Worm (Caenorhabditis elegans) whole organism, early embryonic: ENCODE data around the gene npr-25.
"Not testable (repeated sequence)": the region's sequence is repeated elsewhere in the genome, so short reads cannot be mapped to it uniquely, and the experiment has no call there.

Experiments used
- B0310.2 ChIP-seq: sonication (generic microtip); optimal IDR thresholded peaks from 2 replicates; lab custom pipeline; 2016; ENCODE audit warnings: mild to moderate bottlenecking, missing genetic modification characterization, missing compliant biosample characterization
- F13C5.2 ChIP-seq: sonication (generic microtip); optimal IDR thresholded peaks from 2 replicates; lab custom pipeline; 2017; ENCODE audit warnings: mild to moderate bottlenecking, missing genetic modification characterization, inconsistent platforms, missing compliant biosample characterization
- aly-1 ChIP-seq: sonication (generic microtip); optimal IDR thresholded peaks from 2 replicates; lab custom pipeline; 2016; ENCODE audit warnings: missing genetic modification characterization, missing compliant biosample characterization
- ama-1 ChIP-seq: fragments of 150-350 bp; optimal IDR thresholded peaks from 2 replicates; lab custom pipeline; 2014
- ceh-13 ChIP-seq: fragments of 200-800 bp; sonication (Bioruptor generic); optimal IDR thresholded peaks from 2 replicates; lab custom pipeline; 2018; ENCODE audit warnings: mild to moderate bottlenecking, missing genetic modification characterization, missing compliant biosample characterization
- ceh-36 ChIP-seq: sonication (generic microtip); optimal IDR thresholded peaks from 2 replicates; lab custom pipeline; 2016; ENCODE audit warnings: missing genetic modification characterization, inconsistent platforms, missing compliant biosample characterization
- ets-7 ChIP-seq: sonication (generic microtip); optimal IDR thresholded peaks from 2 replicates; lab custom pipeline; 2016; ENCODE audit warnings: missing genotype, missing genetic modification characterization, missing compliant biosample characterization
- flt-1 ChIP-seq: fragments of 200-800 bp; sonication (Bioruptor generic); IDR thresholded peaks from 2 replicates; pipeline ENCODE4 v1.3.6; 2022; ENCODE audit warnings: missing genetic modification characterization, missing compliant biosample characterization
- hmbx-1 ChIP-seq: sonication (generic microtip); optimal IDR thresholded peaks from 2 replicates; lab custom pipeline; 2016; ENCODE audit warnings: mild to moderate bottlenecking, missing genetic modification characterization, missing compliant biosample characterization
- hmg-4 ChIP-seq: fragments of 200-800 bp; sonication (Bioruptor generic); optimal IDR thresholded peaks from 2 replicates; lab custom pipeline; 2018; ENCODE audit warnings: mild to moderate bottlenecking, missing genetic modification characterization, missing compliant biosample characterization
- hnd-1 ChIP-seq: sonication (generic microtip); optimal IDR thresholded peaks from 2 replicates; lab custom pipeline; 2016; ENCODE audit warnings: missing genetic modification characterization, missing compliant biosample characterization
- pes-1 ChIP-seq: fragments of 200-800 bp; sonication (Bioruptor generic); IDR thresholded peaks from 2 replicates; pipeline ENCODE4 v1.3.6; 2022; ENCODE audit warnings: missing genetic modification reagents, missing genetic modification characterization, missing compliant biosample characterization
- scrt-1 ChIP-seq: fragments of 200-800 bp; sonication (Bioruptor generic); IDR thresholded peaks from 2 replicates; pipeline ENCODE4 v1.3.6; 2022; ENCODE audit warnings: missing genetic modification characterization, missing compliant biosample characterization
- sea-1 ChIP-seq: fragments of 200-800 bp; sonication (Bioruptor generic); conservative IDR thresholded peaks from 2 replicates; pipeline ENCODE4 v1.3.6; 2022; ENCODE audit warnings: missing genetic modification characterization, missing compliant biosample characterization
- tbx-11 ChIP-seq: fragments of 200-800 bp; sonication (Bioruptor generic); IDR thresholded peaks from 2 replicates; pipeline ENCODE4 v1.3.6; 2022; ENCODE audit warnings: missing genetic modification characterization, missing compliant biosample characterization
- tbx-37 ChIP-seq: fragments of 200-800 bp; sonication (Bioruptor generic); conservative IDR thresholded peaks from 2 replicates; pipeline ENCODE4 v1.3.6; 2022; ENCODE audit warnings: missing genetic modification reagents, missing genetic modification characterization, missing compliant biosample characterization
- tra-4 ChIP-seq: sonication (generic microtip); optimal IDR thresholded peaks from 2 replicates; lab custom pipeline; 2017; ENCODE audit warnings: missing genetic modification characterization, missing compliant biosample characterization

npr-25 gene

DNA sequence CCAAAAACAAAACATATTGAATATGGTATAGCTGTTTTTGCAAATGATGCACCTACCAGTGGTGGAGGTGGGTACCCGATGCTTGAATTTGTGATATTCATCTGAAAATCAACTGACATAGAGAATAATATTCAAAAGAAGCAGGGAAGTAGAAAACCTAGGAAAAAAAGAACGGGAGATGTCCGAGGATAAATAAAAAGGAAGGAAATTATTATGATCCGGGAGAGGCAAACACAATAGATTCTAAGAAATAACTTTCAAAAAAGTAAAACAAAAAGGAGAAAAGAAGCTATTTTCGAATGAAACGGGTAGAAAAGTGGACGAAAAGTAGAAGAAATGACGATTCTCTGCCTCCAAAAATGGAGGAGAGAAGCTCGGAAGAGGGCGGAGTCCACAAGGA is at the start of gene npr-25:
TSS of gene npr-25 (minus strand) at position 101 of the 400 bp plus-strand sequence.
- TF ChIP-seq tbx-11 (no peak), hnd-1 (no peak), scrt-1 (no peak), F13C5.2 (tag; lab: Kevin White, UChicago) (no peak), ets-7 (tag; lab: Kevin White, UChicago) (no peak), sea-1 (GFP tag; lab: Robert Waterston, UW) (no peak), tbx-37 (GFP tag; lab: Robert Waterston, UW) (no peak), hmbx-1 (tag; lab: Kevin White, UChicago) (no peak)

DNA sequence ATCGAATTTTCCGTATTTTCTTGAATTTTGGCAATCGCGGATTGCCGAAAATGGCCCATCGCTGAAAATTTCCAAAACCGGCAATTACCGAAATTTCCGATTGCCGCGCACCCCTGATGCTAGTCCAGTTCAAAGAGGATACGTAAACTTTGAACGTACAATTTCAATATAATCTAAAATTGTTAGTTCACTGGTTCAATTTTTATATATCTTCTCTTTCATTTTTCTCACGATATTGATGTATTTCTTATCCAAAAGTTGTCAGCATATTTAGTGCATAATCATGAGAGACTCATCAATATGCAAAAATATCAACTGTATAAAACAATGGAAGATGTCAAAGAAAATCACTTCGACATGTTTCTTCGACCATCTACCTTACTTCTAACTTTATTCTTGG is 45.8 kb upstream of the npr-25 start, which contains the start of gene nas-17:
TSS of gene nas-17 (plus strand) at position 301 of the 400 bp plus-strand sequence.
- TF ChIP-seq hnd-1: no peak
- TF ChIP-seq ceh-13 (GFP tag; lab: Kevin White, UChicago): no peak
- no peak for TF ChIP-seq ama-1 (lab: Kevin White, UChicago)
- no peak for TF ChIP-seq flt-1 (GFP tag; lab: Robert Waterston, UW)
- no peak for TF ChIP-seq tbx-37 (GFP tag; lab: Robert Waterston, UW)

DNA sequence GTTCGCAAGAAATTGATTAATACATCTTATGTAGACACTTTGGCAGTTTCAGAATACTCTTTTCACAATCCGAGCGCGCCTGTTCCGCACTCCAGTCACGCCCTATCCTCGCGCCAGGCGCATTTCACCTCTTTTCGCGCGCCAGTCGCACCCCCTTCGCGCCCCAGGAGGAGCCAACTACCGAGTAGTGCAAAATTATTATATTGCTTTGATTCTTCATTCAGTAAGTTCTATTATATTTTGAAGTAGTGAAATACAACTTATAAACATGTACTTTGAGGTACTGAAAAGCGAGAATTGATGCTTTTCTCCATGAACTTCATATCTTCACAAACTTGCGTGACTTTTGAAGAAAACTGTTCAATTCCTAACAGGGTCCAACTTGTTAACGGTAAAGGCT is 43.3 kb upstream of the npr-25 start, which contains the start of gene nas-18:
TSS of gene nas-18 (plus strand) at position 301 of the 400 bp plus-strand sequence.
- not testable (repeated sequence) for TF ChIP-seq ceh-36, scrt-1, tra-4

DNA sequence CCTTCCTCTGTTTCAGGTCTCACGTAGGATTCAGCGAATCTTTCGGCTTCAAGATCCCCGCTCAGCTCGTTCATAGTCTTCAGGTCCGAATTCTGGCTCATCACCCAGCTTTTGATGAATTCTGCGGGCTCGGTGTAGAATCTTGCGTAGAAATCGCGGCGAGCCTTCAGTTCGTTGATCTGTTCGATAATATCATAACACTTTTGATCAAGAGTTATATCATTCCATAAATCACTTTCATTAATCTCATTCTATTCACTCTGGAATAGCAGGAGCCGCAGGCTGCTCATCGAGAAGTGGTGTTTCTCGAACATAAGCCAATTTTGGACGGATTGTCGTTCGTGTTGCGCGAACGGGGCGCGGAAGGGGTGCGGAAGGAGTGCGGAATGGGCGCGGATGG is 42.2 kb upstream of the npr-25 start, which contains the start of gene K03B8.4:
TSS of gene K03B8.4 (minus strand) at position 101 of the 400 bp plus-strand sequence.
- TF ChIP-seq aly-1 (tag; lab: Kevin White, UChicago); ama-1 (lab: Kevin White, UChicago); hmbx-1 (tag; lab: Kevin White, UChicago): not testable (repeated sequence)

DNA sequence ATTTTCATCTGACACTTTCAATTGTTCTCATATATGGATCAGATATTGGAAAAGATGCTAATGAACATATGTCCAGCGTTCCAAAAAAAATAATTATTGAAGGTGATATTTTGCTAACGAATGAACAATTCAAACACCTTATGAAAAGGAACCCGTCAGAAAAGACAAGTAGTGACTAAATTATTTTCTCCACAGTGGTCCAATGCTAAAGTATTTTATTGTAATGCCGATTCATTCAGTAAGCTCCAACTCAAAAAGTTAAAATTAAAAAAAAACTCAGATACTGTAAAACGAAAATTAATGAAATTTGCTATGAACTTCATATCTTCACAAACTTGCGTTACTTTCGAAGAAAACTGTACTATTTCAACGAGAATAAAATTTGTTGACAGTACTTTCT is 39.2 kb upstream of the npr-25 start, which contains the start of gene nas-16:
TSS of gene nas-16 (plus strand) at position 301 of the 400 bp plus-strand sequence.
- TF ChIP-seq tbx-11: no peak
- TF ChIP-seq ets-7 (tag; lab: Kevin White, UChicago): no peak
- no peak for TF ChIP-seq B0310.2 (tag; lab: Kevin White, UChicago)
- TF ChIP-seq hnd-1: no peak
- no peak for TF ChIP-seq ama-1 (lab: Kevin White, UChicago)
- no peak for TF ChIP-seq pes-1
- TF ChIP-seq sea-1 (GFP tag; lab: Robert Waterston, UW): no peak
- TF ChIP-seq aly-1 (tag; lab: Kevin White, UChicago): no peak
- no peak for TF ChIP-seq scrt-1

DNA sequence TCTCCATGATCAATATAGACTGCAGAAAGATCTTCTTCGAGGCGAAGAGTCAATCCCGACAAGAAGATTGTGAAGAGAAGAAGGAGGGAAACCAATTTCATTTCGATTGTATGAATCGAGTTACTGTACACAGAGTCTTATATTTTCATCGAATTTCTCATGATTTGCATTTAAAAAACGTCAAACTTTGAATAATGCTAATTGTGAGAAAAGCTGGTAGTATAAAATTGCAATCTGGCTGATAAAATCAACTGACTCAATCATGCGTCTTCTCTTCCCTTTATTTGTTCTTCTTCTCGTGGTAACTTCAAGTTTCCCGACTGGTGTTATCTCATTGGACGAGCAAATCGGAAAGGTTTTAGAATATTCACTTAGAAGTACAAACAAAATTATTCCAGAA is 37.6 kb upstream of the npr-25 start, which contains the start of the genes K03B8.11 and K03B8.14:
TSS of gene K03B8.11 (minus strand) at position 101 of the 400 bp plus-strand sequence.
TSS of gene K03B8.14 (plus strand) at position 110 of the 400 bp plus-strand sequence.
- TF ChIP-seq tra-4 (no peak), ets-7 (tag; lab: Kevin White, UChicago) (no peak), tbx-11 (no peak), aly-1 (tag; lab: Kevin White, UChicago) (no peak), hmbx-1 (tag; lab: Kevin White, UChicago) (no peak), scrt-1 (no peak)

DNA sequence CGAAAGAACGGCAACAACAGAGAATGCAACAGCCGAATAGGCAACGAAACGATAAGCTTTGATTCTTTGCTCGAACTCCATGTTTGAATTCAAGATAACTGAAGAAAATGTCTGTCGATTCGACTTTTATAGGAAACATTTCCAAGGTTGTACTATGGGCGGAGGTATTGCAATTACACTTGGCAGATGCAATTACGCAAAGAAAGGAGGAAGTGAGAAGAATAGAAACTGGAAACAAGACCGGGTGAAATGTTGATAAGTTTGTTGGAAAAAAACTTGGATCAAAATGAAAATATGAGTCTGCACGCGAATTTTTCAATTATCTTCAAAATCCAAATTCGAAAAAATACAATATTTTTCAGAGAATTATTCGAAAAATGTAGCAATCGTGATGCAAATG is 37.0 kb upstream of the npr-25 start, which contains the start of gene col-155:
TSS of gene col-155 (minus strand) at position 101 of the 400 bp plus-strand sequence.
- TF ChIP-seq ama-1 (lab: Kevin White, UChicago) (no peak), tbx-11 (no peak), tra-4 (no peak), hnd-1 (no peak), F13C5.2 (tag; lab: Kevin White, UChicago) (no peak), ets-7 (tag; lab: Kevin White, UChicago) (no peak), sea-1 (GFP tag; lab: Robert Waterston, UW) (no peak), hmbx-1 (tag; lab: Kevin White, UChicago) (no peak), hmg-4 (GFP tag; lab: Kevin White, UChicago) (no peak), flt-1 (GFP tag; lab: Robert Waterston, UW) (no peak), ceh-36 (no peak), aly-1 (tag; lab: Kevin White, UChicago) (no peak), B0310.2 (tag; lab: Kevin White, UChicago) (no peak)

DNA sequence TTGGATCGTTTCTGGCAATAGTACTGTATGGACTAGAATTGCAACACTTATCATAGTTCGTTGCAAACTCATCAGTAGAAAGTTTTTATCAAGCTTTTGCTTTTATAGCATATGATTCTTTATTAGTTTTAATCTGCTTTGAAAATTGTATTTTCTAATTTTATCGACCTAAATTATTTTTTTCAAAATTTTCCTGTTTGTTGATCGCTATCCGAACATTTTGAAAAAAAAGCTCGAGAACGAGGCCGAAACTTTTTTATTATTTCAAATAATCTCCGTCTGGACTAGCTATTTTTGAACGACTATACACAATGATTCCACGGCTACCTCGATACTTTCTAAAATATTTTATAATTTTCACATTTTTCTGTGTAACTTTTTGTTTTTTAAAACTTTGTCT is 33.6 kb upstream of the npr-25 start, which contains the start of gene F55C10.4:
TSS of gene F55C10.4 (plus strand) at position 301 of the 400 bp plus-strand sequence.
- TF ChIP-seq tbx-11 (no peak), scrt-1 (no peak), tbx-37 (GFP tag; lab: Robert Waterston, UW) (no peak), hmbx-1 (tag; lab: Kevin White, UChicago) (no peak), ceh-36 (no peak), ama-1 (lab: Kevin White, UChicago) (no peak)

DNA sequence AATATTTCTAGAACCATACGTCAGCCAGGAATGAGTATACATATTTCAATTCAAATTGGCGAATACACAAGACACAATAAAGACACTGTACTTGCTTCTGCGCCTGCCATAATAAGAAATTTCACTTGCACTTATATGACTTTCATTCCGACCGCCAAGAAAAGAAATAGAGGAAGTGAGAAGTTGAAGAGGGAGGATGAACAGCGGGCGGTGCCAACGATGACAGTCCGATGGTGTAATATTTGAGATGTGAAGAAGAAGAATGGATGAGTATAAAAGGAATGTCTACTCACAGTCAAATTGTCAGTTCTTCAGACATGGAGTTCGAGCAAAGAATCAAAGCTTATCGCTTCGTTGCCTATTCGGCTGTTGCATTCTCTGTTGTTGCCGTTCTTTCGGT is 32.3 kb upstream of the npr-25 start, which contains the start of gene col-154:
TSS of gene col-154 (plus strand) at position 301 of the 400 bp plus-strand sequence.
- TF ChIP-seq sea-1 (GFP tag; lab: Robert Waterston, UW) (no peak), flt-1 (GFP tag; lab: Robert Waterston, UW) (no peak), pes-1 (no peak), aly-1 (tag; lab: Kevin White, UChicago) (no peak), B0310.2 (tag; lab: Kevin White, UChicago) (no peak), F13C5.2 (tag; lab: Kevin White, UChicago) (no peak), ama-1 (lab: Kevin White, UChicago) (no peak), hnd-1 (no peak), tra-4 (no peak), ceh-13 (GFP tag; lab: Kevin White, UChicago) (no peak), hmbx-1 (tag; lab: Kevin White, UChicago) (no peak), tbx-11 (no peak), tbx-37 (GFP tag; lab: Robert Waterston, UW) (no peak), ets-7 (tag; lab: Kevin White, UChicago) (no peak), hmg-4 (GFP tag; lab: Kevin White, UChicago) (no peak), ceh-36 (no peak), scrt-1 (no peak)
